Fruit fly (Drosophila melanogaster) whole organism, embryonic: ENCODE results near the gene Ccp84Ad.

Source experiments
- Aef1 ChIP-seq: fragments of 200-800 bp; sonication (Bioruptor generic); IDR thresholded peaks from 3 replicates; pipeline ENCODE4 v1.3.6; 2022; ENCODE audit warnings: missing biosample characterization, missing genetic modification characterization
- BEAF-32 ChIP-seq: fragments of 200-800 bp; sonication (Bioruptor generic); optimal IDR thresholded peaks from 3 replicates; lab custom pipeline; 2017; ENCODE audit warnings: missing biosample characterization, missing genetic modification characterization, mild to moderate bottlenecking, moderate library complexity, missing genetic modification reagents
- CG10209 ChIP-seq: fragments of 200-800 bp; sonication (Bioruptor generic); optimal IDR thresholded peaks from 3 replicates; lab custom pipeline; 2017; ENCODE audit warnings: missing biosample characterization, mild to moderate bottlenecking, missing genetic modification characterization, missing genetic modification reagents
- CG1024 ChIP-seq: fragments of 200-800 bp; sonication (Bioruptor generic); IDR thresholded peaks from 2 replicates; pipeline ENCODE4 v1.3.6; 2022; ENCODE audit warnings: missing biosample characterization, missing genetic modification characterization
- CG10462 ChIP-seq: fragments of 200-800 bp; sonication (Bioruptor generic); optimal IDR thresholded peaks from 2 replicates; lab custom pipeline; 2016; ENCODE audit warnings: missing biosample characterization, missing genetic modification characterization
- CG12155 ChIP-seq: fragments of 200-800 bp; sonication (Bioruptor generic); optimal IDR thresholded peaks from 3 replicates; lab custom pipeline; 2016; ENCODE audit warnings: missing biosample characterization, missing genetic modification characterization
- CG14667 ChIP-seq: fragments of 200-800 bp; sonication (Bioruptor generic); IDR thresholded peaks from 2 replicates; pipeline ENCODE4 v1.3.6; 2022; ENCODE audit warnings: missing biosample characterization, missing genetic modification characterization
- CG14710 ChIP-seq: fragments of 200-800 bp; sonication (Bioruptor generic); optimal IDR thresholded peaks from 3 replicates; lab custom pipeline; 2019; ENCODE audit warnings: missing biosample characterization, mild to moderate bottlenecking, missing genetic modification characterization, moderate library complexity
- CG15696 ChIP-seq: fragments of 200-800 bp; sonication (Bioruptor generic); optimal IDR thresholded peaks from 2 replicates; lab custom pipeline; 2019; ENCODE audit warnings: missing biosample characterization, mild to moderate bottlenecking, missing genetic modification characterization, moderate library complexity
- CG18764 ChIP-seq: fragments of 200-800 bp; sonication (Bioruptor generic); optimal IDR thresholded peaks from 3 replicates; lab custom pipeline; 2016; ENCODE audit warnings: missing biosample characterization, missing genetic modification characterization
- CG2120 ChIP-seq: fragments of 200-800 bp; sonication (Bioruptor generic); optimal IDR thresholded peaks from 3 replicates; lab custom pipeline; 2016; ENCODE audit warnings: missing biosample characterization, missing genetic modification characterization
- CG2202 ChIP-seq: fragments of 200-800 bp; sonication (Bioruptor generic); optimal IDR thresholded peaks from 2 replicates; lab custom pipeline; 2018; ENCODE audit warnings: missing biosample characterization, mild to moderate bottlenecking, missing genetic modification characterization
- CG2712 ChIP-seq: fragments of 200-800 bp; optimal IDR thresholded peaks from 3 replicates; lab custom pipeline; 2019; ENCODE audit warnings: missing biosample characterization, mild to moderate bottlenecking, missing genetic modification characterization, moderate library complexity
- CG31224 ChIP-seq: fragments of 200-800 bp; sonication (Bioruptor generic); IDR thresholded peaks from 2 replicates; pipeline ENCODE4 v1.3.6; 2022; ENCODE audit warnings: missing biosample characterization, missing genetic modification characterization
- CG32532 ChIP-seq: fragments of 200-800 bp; sonication (Bioruptor generic); IDR thresholded peaks from 2 replicates; pipeline ENCODE4 v1.3.6; 2022; ENCODE audit warnings: missing biosample characterization, missing genetic modification characterization
- CG33213 ChIP-seq: fragments of 200-800 bp; sonication (Bioruptor generic); optimal IDR thresholded peaks from 3 replicates; lab custom pipeline; 2016; ENCODE audit warnings: missing biosample characterization, missing genetic modification characterization
- CG3407 ChIP-seq: fragments of 200-800 bp; sonication (Bioruptor generic); optimal IDR thresholded peaks from 2 replicates; lab custom pipeline; 2018; ENCODE audit warnings: missing biosample characterization, mild to moderate bottlenecking, missing genetic modification characterization
- CG4707 ChIP-seq: fragments of 200-800 bp; sonication (Bioruptor generic); optimal IDR thresholded peaks from 2 replicates; lab custom pipeline; 2018; ENCODE audit warnings: missing biosample characterization, mild to moderate bottlenecking, missing genetic modification characterization, moderate library complexity
- CG7987 ChIP-seq: fragments of 200-800 bp; sonication (Bioruptor generic); optimal IDR thresholded peaks from 2 replicates; lab custom pipeline; 2018; ENCODE audit warnings: missing biosample characterization, mild to moderate bottlenecking, missing genetic modification characterization, moderate library complexity
- CG9215 ChIP-seq: fragments of 200-800 bp; sonication (Bioruptor generic); IDR thresholded peaks from 2 replicates; pipeline ENCODE4 v1.3.6; 2022; ENCODE audit warnings: missing biosample characterization, missing genetic modification characterization
- Dbx ChIP-seq: fragments of 200-800 bp; sonication (Bioruptor generic); IDR thresholded peaks from 3 replicates; pipeline ENCODE4 v1.3.6; 2022; ENCODE audit warnings: missing biosample characterization, missing genetic modification characterization
- Drgx ChIP-seq: fragments of 200-800 bp; sonication (Bioruptor generic); IDR thresholded peaks from 2 replicates; pipeline ENCODE4 v1.3.6; 2022; ENCODE audit warnings: missing biosample characterization, missing genetic modification characterization
- E2f2 ChIP-seq: fragments of 200-800 bp; sonication (Bioruptor generic); IDR thresholded peaks from 2 replicates; pipeline ENCODE4 v1.3.6; 2022; ENCODE audit warnings: missing biosample characterization, missing genetic modification characterization
- Fer1 ChIP-seq: fragments of 200-800 bp; sonication (Bioruptor generic); optimal IDR thresholded peaks from 2 replicates; lab custom pipeline; 2017; ENCODE audit warnings: missing biosample characterization, mild to moderate bottlenecking, missing genetic modification characterization
- Fer2 ChIP-seq: fragments of 200-800 bp; sonication (Bioruptor generic); optimal IDR thresholded peaks from 2 replicates; lab custom pipeline; 2018; ENCODE audit warnings: missing biosample characterization, mild to moderate bottlenecking, missing genetic modification characterization, moderate library complexity
- H15 ChIP-seq: fragments of 200-800 bp; sonication (Bioruptor generic); IDR thresholded peaks from 3 replicates; pipeline ENCODE4 v1.3.6; 2022; ENCODE audit warnings: missing biosample characterization, missing genetic modification characterization
- HHEX ChIP-seq: fragments of 200-800 bp; sonication (Bioruptor generic); optimal IDR thresholded peaks from 3 replicates; lab custom pipeline; 2017; ENCODE audit warnings: missing biosample characterization, mild to moderate bottlenecking, missing genetic modification characterization, missing genetic modification reagents
- HLH4C ChIP-seq: fragments of 200-800 bp; sonication (Bioruptor generic); IDR thresholded peaks from 3 replicates; pipeline ENCODE4 v1.3.6; 2022; ENCODE audit warnings: missing biosample characterization, missing genetic modification characterization; ENCODE audit not compliant: partially characterized antibody
- Max ChIP-seq: fragments of 200-800 bp; sonication (Bioruptor generic); optimal IDR thresholded peaks from 2 replicates; lab custom pipeline; 2016; ENCODE audit warnings: missing biosample characterization, mild to moderate bottlenecking, missing genetic modification characterization
- Meics ChIP-seq: fragments of 200-800 bp; sonication (Bioruptor generic); optimal IDR thresholded peaks from 2 replicates; lab custom pipeline; 2017; ENCODE audit warnings: missing biosample characterization, mild to moderate bottlenecking, missing genetic modification characterization
- NFAT ChIP-seq: fragments of 200-800 bp; sonication (Bioruptor generic); IDR thresholded peaks from 2 replicates; pipeline ENCODE4 v1.3.6; 2022; ENCODE audit warnings: missing biosample characterization, missing genetic modification characterization
- PHDP ChIP-seq: fragments of 200-800 bp; sonication (Bioruptor generic); optimal IDR thresholded peaks from 3 replicates; lab custom pipeline; 2018; ENCODE audit warnings: missing biosample characterization, mild to moderate bottlenecking, missing genetic modification characterization, moderate library complexity
- Ptx1 ChIP-seq: fragments of 200-800 bp; sonication (Bioruptor generic); IDR thresholded peaks from 2 replicates; pipeline ENCODE4 v1.3.6; 2022; ENCODE audit warnings: missing biosample characterization, missing genetic modification characterization
- Spps ChIP-seq: fragments of 200-800 bp; sonication (Bioruptor generic); optimal IDR thresholded peaks from 2 replicates; lab custom pipeline; 2018; ENCODE audit warnings: missing biosample characterization, mild to moderate bottlenecking, missing genetic modification characterization
- Sry-δ ChIP-seq: fragments of 200-800 bp; sonication (Bioruptor generic); optimal IDR thresholded peaks from 2 replicates; lab custom pipeline; 2016; ENCODE audit warnings: missing biosample characterization, missing genetic modification characterization
- YL-1 ChIP-seq: fragments of 200-800 bp; sonication (Bioruptor generic); optimal IDR thresholded peaks from 3 replicates; lab custom pipeline; 2017; ENCODE audit warnings: missing biosample characterization, mild to moderate bottlenecking, missing genetic modification characterization
- ci ChIP-seq: fragments of 200-800 bp; sonication (Bioruptor generic); IDR thresholded peaks from 3 replicates; pipeline ENCODE4 v1.3.6; 2022; ENCODE audit warnings: missing biosample characterization, missing genetic modification characterization
- dmrt11E ChIP-seq: fragments of 200-800 bp; sonication (Bioruptor generic); optimal IDR thresholded peaks from 3 replicates; lab custom pipeline; 2018; ENCODE audit warnings: missing biosample characterization, mild to moderate bottlenecking, missing genetic modification characterization, moderate library complexity
- dpn ChIP-seq, 2 experiments: fragments of 200-800 bp; sonication (Bioruptor generic); optimal IDR thresholded peaks; 3 replicates each; lab custom pipeline; 2016; ENCODE audit warnings: missing biosample characterization in 2 of 2, missing genetic modification characterization in 2 of 2
- fd96Cb ChIP-seq: fragments of 200-800 bp; sonication (Bioruptor generic); optimal IDR thresholded peaks from 2 replicates; lab custom pipeline; 2018; ENCODE audit warnings: missing biosample characterization, mild to moderate bottlenecking, missing genetic modification characterization, moderate library complexity
- kah ChIP-seq: fragments of 200-800 bp; sonication (Bioruptor generic); optimal IDR thresholded peaks from 2 replicates; lab custom pipeline; 2018; ENCODE audit warnings: missing biosample characterization, mild to moderate bottlenecking, missing genetic modification characterization
- p53 ChIP-seq: fragments of 200-800 bp; sonication (Bioruptor generic); optimal IDR thresholded peaks from 2 replicates; lab custom pipeline; 2016; ENCODE audit warnings: missing biosample characterization, missing genetic modification characterization
- pum ChIP-seq: fragments of 200-800 bp; sonication (Bioruptor generic); optimal IDR thresholded peaks from 2 replicates; lab custom pipeline; 2016; ENCODE audit warnings: missing biosample characterization, missing genetic modification characterization
- ro ChIP-seq: fragments of 200-800 bp; sonication (Bioruptor generic); IDR thresholded peaks from 2 replicates; pipeline ENCODE4 v1.3.6; 2022; ENCODE audit warnings: missing biosample characterization, missing genetic modification characterization
- row ChIP-seq: fragments of 200-800 bp; sonication (Bioruptor generic); IDR thresholded peaks from 3 replicates; pipeline ENCODE4 v1.3.6; 2022; ENCODE audit warnings: missing biosample characterization, missing genetic modification characterization
- slbo ChIP-seq: fragments of 200-800 bp; sonication (Bioruptor generic); IDR thresholded peaks from 2 replicates; pipeline ENCODE4 v1.3.6; 2022; ENCODE audit warnings: missing biosample characterization, missing genetic modification characterization
- ssp ChIP-seq: fragments of 200-800 bp; sonication (Bioruptor generic); IDR thresholded peaks from 2 replicates; pipeline ENCODE4 v1.3.6; 2022; ENCODE audit warnings: missing biosample characterization, missing genetic modification characterization
- zf30C ChIP-seq: fragments of 200-800 bp; sonication (Bioruptor generic); optimal IDR thresholded peaks from 3 replicates; lab custom pipeline; 2018; ENCODE audit warnings: missing biosample characterization, mild to moderate bottlenecking, missing genetic modification characterization

Gene Ccp84Ad

DNA sequence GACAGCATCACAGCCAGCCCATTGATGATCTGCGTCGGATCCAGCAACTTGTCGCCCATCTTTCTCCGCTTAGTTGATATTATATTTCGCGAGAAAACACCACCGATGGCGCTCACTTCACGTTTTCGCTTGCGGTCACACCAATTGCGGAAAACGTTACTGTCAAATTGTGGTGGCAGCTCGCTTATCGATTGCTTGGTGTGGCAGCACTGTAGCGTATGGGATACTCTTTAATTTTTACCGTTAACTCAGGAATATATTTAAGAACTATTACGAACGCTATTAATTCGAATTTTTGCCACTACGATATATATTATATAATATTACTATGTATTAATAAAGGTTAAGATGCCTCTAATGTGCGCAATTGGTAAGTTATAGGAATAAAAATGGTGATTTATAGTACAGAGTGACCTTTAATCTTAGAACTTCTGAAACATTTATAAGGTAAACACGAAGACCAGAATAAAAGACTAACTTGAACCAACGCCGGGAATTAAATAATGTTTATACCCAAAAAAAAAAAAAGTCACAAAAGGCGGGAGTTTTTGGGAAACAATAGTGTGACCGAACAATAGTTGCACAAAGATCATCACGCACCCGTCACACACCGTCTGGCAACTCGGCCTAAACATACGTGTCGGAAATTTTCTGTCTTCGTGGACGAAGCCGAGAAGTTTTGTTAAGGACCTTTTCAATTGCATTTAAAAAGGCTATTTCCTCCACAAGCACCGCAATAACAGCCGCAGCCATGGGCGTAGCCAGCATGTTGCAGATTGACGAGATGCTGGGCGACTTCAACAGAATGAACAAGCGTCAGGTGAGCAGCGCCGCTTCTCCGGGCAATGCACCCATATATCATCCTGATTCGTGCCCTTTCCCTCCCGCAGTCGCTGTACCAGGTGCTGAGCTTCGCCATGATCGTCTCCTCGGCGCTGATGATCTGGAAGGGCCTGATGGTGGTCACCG lies 35.0 kb upstream of the Ccp84Ad start, which contains the start of the genes CG1307 and twr (continued):
- peak; percentile 39 for TF ChIP-seq YL-1 (GFP tag; lab: Kevin White, UChicago)
- peak; percentile 27 for TF ChIP-seq CG12155
- no peak for TF ChIP-seq zf30C (GFP tag; lab: Kevin White, UChicago)
- TF ChIP-seq CG2712 (tag; lab: Kevin White, UChicago), result peak; percentile 69
- TF ChIP-seq dmrt11E (tag; lab: Kevin White, UChicago), result peak; percentile 46
- peak; percentile 18; the same call in 1 of the 2 replicates for TF ChIP-seq CG9215 (GFP tag; lab: Robert Waterston, UW)
- TF ChIP-seq slbo, result peak; percentile 49
- peak; percentile 9 for TF ChIP-seq CG33213
- 0 out of 3 replicates have a peak, but pooled peaks have one; percentile 43 for TF ChIP-seq Dbx
- TF ChIP-seq kah (GFP tag; lab: Kevin White, UChicago), result peak; percentile 5
- peak; percentile 58 for TF ChIP-seq BEAF-32 (GFP tag; lab: Kevin White, UChicago)
- TF ChIP-seq ro, result no peak
- peak; percentile 5 for TF ChIP-seq CG7987 (GFP tag; lab: Kevin White, UChicago)
- no peak for TF ChIP-seq CG2202 (tag; lab: Kevin White, UChicago)
- TF ChIP-seq H15 (GFP tag; lab: Robert Waterston, UW), result no peak
- TF ChIP-seq CG31224, result no peak
- TF ChIP-seq Sry-δ (GFP tag; lab: Kevin White, UChicago), result peak; percentile 21
- no peak for TF ChIP-seq PHDP (tag; lab: Kevin White, UChicago)
- TF ChIP-seq Fer1 (GFP tag; lab: Kevin White, UChicago), result peak; percentile 35
- TF ChIP-seq CG3407, result peak; percentile 53
- TF ChIP-seq E2f2 (GFP tag; lab: Robert Waterston, UW), result peak; percentile 81
- peak; percentile 50 for TF ChIP-seq Fer2 (tag; lab: Kevin White, UChicago)
- peak in 1 of 2 experiments; percentile 17 for TF ChIP-seq dpn (GFP tag; optimal IDR thresholded peaks at IDR 0.05; lab: Kevin White, UChicago)
- peak; percentile 11 for TF ChIP-seq CG10209 (GFP tag; lab: Kevin White, UChicago)
- peak; percentile 48 for TF ChIP-seq NFAT (GFP tag; lab: Robert Waterston, UW)
- peak; percentile 22 for TF ChIP-seq Max
- peak; percentile 24; the same call in 1 of the 3 replicates for TF ChIP-seq Aef1 (GFP tag; lab: Robert Waterston, UW)
- TF ChIP-seq Ptx1 (GFP tag; lab: Robert Waterston, UW), result 0 out of 2 replicates have a peak, but pooled peaks have one; percentile 25
- peak; percentile 4 for TF ChIP-seq p53
- TF ChIP-seq ssp (GFP tag; lab: Robert Waterston, UW), result peak; percentile 51; the same call in 1 of the 2 replicates
- TF ChIP-seq Drgx, result 0 out of 2 replicates have a peak, but pooled peaks have one; percentile 16
- peak; percentile 71; the same call in 1 of the 3 replicates for TF ChIP-seq ci (GFP tag; lab: Robert Waterston, UW)
- TF ChIP-seq CG18764 (GFP tag; lab: Kevin White, UChicago), result peak; percentile 23
- TF ChIP-seq CG4707 (GFP tag; lab: Kevin White, UChicago), result no peak
- peak; percentile 24 for TF ChIP-seq CG15696
- peak; percentile 8; the same call in 1 of the 2 replicates for TF ChIP-seq CG1024
- TF ChIP-seq fd96Cb (tag; lab: Kevin White, UChicago), result peak; percentile 20
- TF ChIP-seq CG14710 (tag; lab: Kevin White, UChicago), result peak; percentile 98
- TF ChIP-seq HLH4C (GFP tag; lab: Robert Waterston, UW), result 0 out of 3 replicates have a peak, but pooled peaks have one; percentile 38
- TF ChIP-seq CG2120 (GFP tag; lab: Kevin White, UChicago), result peak; percentile 7
- peak; percentile 55 for TF ChIP-seq row (GFP tag; lab: Robert Waterston, UW)
- peak; percentile 43 for TF ChIP-seq Meics (GFP tag; lab: Kevin White, UChicago)
- no peak for TF ChIP-seq pum (GFP tag; lab: Kevin White, UChicago)
- TF ChIP-seq CG32532 (GFP tag; lab: Robert Waterston, UW), result peak; percentile 69
- peak; percentile 6; the same call in 1 of the 2 replicates for TF ChIP-seq CG14667
- peak; percentile 10 for TF ChIP-seq HHEX (GFP tag; lab: Kevin White, UChicago)
- peak; percentile 24 for TF ChIP-seq Spps (tag; lab: Kevin White, UChicago)
- peak; percentile 28 for TF ChIP-seq CG10462
